Fruit fly (Drosophila melanogaster) whole organism, embryonic: ENCODE results near the gene Cpr67Fa1.

Source experiments
- BEAF-32 ChIP-seq: fragments of 200-800 bp; sonication (Bioruptor generic); optimal IDR thresholded peaks from 3 replicates; lab custom pipeline; 2017; ENCODE audit warnings: missing biosample characterization, missing genetic modification characterization, mild to moderate bottlenecking, moderate library complexity, missing genetic modification reagents
- CG14050 ChIP-seq: fragments of 200-800 bp; sonication (Bioruptor generic); IDR thresholded peaks from 3 replicates; pipeline ENCODE4 v1.3.6; 2022; ENCODE audit warnings: missing biosample characterization, missing genetic modification characterization
- CG7987 ChIP-seq: fragments of 200-800 bp; sonication (Bioruptor generic); optimal IDR thresholded peaks from 2 replicates; lab custom pipeline; 2018; ENCODE audit warnings: missing biosample characterization, mild to moderate bottlenecking, missing genetic modification characterization, moderate library complexity
- CTCF ChIP-seq: fragments of 200-800 bp; sonication (Bioruptor generic); optimal IDR thresholded peaks from 2 replicates; lab custom pipeline; 2017; ENCODE audit warnings: missing biosample characterization, mild to moderate bottlenecking, missing genetic modification characterization, moderate library complexity
- D19B ChIP-seq: fragments of 200-800 bp; sonication (Bioruptor generic); optimal IDR thresholded peaks from 2 replicates; lab custom pipeline; 2017; ENCODE audit warnings: missing biosample characterization, mild to moderate bottlenecking, missing genetic modification characterization
- Drgx ChIP-seq: fragments of 200-800 bp; sonication (Bioruptor generic); IDR thresholded peaks from 2 replicates; pipeline ENCODE4 v1.3.6; 2022; ENCODE audit warnings: missing biosample characterization, missing genetic modification characterization
- Oli ChIP-seq: fragments of 200-800 bp; sonication (Bioruptor generic); optimal IDR thresholded peaks from 2 replicates; lab custom pipeline; 2018; ENCODE audit warnings: missing biosample characterization, mild to moderate bottlenecking, missing genetic modification characterization, moderate library complexity
- Xrp1 ChIP-seq: fragments of 200-800 bp; sonication (Bioruptor generic); IDR thresholded peaks from 2 replicates; pipeline ENCODE4 v1.3.6; 2022; ENCODE audit warnings: missing biosample characterization, missing genetic modification characterization
- bcd ChIP-seq: fragments of 200-800 bp; sonication (Bioruptor generic); optimal IDR thresholded peaks from 2 replicates; lab custom pipeline; 2017; ENCODE audit warnings: missing biosample characterization, mild to moderate bottlenecking, missing genetic modification characterization
- danr ChIP-seq: fragments of 200-800 bp; sonication (Bioruptor generic); IDR thresholded peaks from 2 replicates; pipeline ENCODE4 v1.3.6; 2022; ENCODE audit warnings: missing biosample characterization, missing genetic modification characterization
- nom ChIP-seq: fragments of 200-800 bp; sonication (Bioruptor generic); optimal IDR thresholded peaks from 2 replicates; lab custom pipeline; 2017; ENCODE audit warnings: missing biosample characterization, missing genetic modification characterization, mild to moderate bottlenecking, moderate library complexity, missing genetic modification reagents
- pros ChIP-seq: fragments of 200-800 bp; sonication (Bioruptor generic); optimal IDR thresholded peaks from 3 replicates; lab custom pipeline; 2019; ENCODE audit warnings: missing biosample characterization, mild to moderate bottlenecking, missing genetic modification characterization, moderate library complexity
- row ChIP-seq: fragments of 200-800 bp; sonication (Bioruptor generic); IDR thresholded peaks from 3 replicates; pipeline ENCODE4 v1.3.6; 2022; ENCODE audit warnings: missing biosample characterization, missing genetic modification characterization

The Cpr67Fa1 gene

DNA sequence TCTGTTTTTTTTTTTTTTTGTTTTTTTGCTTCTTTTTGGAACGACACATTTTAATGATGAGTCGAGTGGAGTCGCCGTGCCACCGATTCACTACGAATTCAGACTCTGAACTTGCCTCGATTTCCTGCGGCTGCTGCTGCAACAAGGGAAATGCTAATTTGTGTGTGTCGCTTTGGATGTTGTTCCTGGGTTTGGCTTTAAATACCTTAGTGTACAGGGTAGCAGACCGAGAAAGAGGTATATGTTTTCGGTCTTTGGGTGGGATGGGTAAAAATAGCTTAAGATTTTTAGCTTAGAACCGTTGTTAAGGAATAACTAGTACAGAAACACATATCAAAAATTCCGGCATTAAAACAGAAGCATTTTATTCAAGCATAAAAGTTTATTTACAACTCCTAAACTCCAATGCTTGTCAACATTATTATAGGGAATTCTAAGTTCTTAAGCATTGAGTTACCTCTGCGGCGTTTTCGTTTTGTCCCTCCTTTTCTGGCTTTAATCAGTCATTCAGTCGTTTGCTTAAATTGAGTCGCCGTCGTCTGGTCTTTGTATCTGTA is 45.3 kb downstream of the Cpr67Fa1 start:
- TF ChIP-seq CG7987 (GFP tag; lab: Kevin White, UChicago), result no peak
- no peak for TF ChIP-seq CTCF (GFP tag; lab: Kevin White, UChicago)
- 0 out of 2 replicates have a peak, but pooled peaks have one; percentile 14 for TF ChIP-seq Xrp1 (GFP tag; lab: Robert Waterston, UW)
- TF ChIP-seq D19B (GFP tag; lab: Kevin White, UChicago), result peak; percentile 22
- TF ChIP-seq row (GFP tag; lab: Robert Waterston, UW), result peak; percentile 27; the same call in 1 of the 3 replicates
- TF ChIP-seq BEAF-32 (GFP tag; lab: Kevin White, UChicago), result no peak
- TF ChIP-seq pros, result no peak
- no peak for TF ChIP-seq bcd (GFP tag; lab: Kevin White, UChicago)
- TF ChIP-seq nom (GFP tag; lab: Kevin White, UChicago), result peak; percentile 34
- no peak for TF ChIP-seq danr (GFP tag; lab: Robert Waterston, UW)

DNA sequence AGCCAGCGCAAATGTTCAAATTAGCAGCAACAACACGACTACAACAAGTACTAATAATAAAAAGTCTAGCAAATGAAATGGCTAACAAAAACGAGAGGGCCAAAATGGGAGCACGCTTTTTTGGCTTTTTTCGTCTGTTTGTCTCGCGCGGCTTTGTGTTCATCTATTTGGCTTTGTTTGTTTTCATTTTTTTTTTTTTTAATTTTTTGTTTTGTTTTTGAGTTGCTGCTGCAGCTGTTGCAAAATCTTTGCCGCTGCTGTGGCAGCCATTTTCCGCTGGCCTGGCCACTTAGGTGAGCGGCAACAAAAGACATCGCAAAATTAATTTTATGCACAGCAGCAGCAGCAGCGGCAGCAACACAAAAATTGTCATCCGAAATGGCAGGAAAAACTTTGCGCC is 48.3 kb downstream of the Cpr67Fa1 start:
- no peak for TF ChIP-seq CG14050
- TF ChIP-seq Drgx (GFP tag; lab: Robert Waterston, UW), result peak; percentile 42; the same call in 1 of the 2 replicates
- no peak for TF ChIP-seq Oli (tag; lab: Kevin White, UChicago)
